Fruit fly (Drosophila melanogaster): Measurements from ENCODE around the gene scat.

DNA sequence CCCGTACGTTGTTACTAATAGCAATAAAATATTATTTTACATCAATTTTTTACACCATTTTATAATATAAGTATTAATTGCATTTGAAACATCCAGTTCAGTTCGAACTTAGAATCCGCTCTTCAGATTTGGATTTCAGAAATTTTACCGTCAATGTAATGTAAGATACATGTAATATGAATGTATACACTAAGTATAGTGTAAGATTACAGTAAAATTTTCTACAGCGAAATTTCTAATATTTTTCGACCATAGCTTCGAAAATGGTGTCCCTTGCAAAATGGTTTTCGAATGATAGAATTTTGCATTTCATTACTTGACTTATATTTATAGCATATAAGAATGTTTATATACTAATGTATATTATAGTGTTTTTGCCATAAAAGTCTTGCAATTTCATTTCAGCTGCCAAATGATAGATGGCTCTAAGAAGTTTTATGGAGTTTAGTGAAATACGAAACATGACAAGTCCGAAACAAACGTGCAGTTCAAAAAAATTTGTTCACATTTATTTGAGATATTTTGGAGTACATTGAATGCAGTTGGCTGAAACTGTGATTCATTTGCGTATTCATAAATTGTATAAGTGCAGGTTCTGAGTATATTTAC is 33.4 kb downstream of the scat start:
- TF ChIP-seq CG8301 (tag; optimal IDR thresholded peaks at IDR 0.05) (no peak), EcR (GFP tag; optimal IDR thresholded peaks at IDR 0.05) (no peak), Snoo (tag; optimal IDR thresholded peaks at IDR 0.05) (no peak), CG8159 (tag; optimal IDR thresholded peaks at IDR 0.05) (no peak), CG4496 (GFP tag; IDR thresholded peaks at IDR 0.05) (no peak), CG17806 (tag; optimal IDR thresholded peaks at IDR 0.05) (no peak), rn (GFP tag; IDR thresholded peaks at IDR 0.05) (no peak), CG13204 (GFP tag; optimal IDR thresholded peaks at IDR 0.05) (no peak)
